Worm (Caenorhabditis elegans) whole organism, L3 larva: Measurements from ENCODE around the gene lgc-39.

Experiments used
- R02D3.7 ChIP-seq: fragments of 150-350 bp; optimal IDR thresholded peaks from 2 replicates; lab custom pipeline; 2014; ENCODE audit warnings: missing biosample characterization, missing genetic modification characterization
- aly-2 ChIP-seq: fragments of 150-350 bp; optimal IDR thresholded peaks from 2 replicates; lab custom pipeline; 2014; ENCODE audit warnings: missing biosample characterization, missing genetic modification characterization
- ama-1 ChIP-seq: fragments of 150-350 bp; optimal IDR thresholded peaks from 2 replicates; lab custom pipeline; 2018
- ceh-28 ChIP-seq: fragments of 150-350 bp; optimal IDR thresholded peaks from 2 replicates; lab custom pipeline; 2014; ENCODE audit warnings: missing biosample characterization, missing genetic modification reagents, missing genetic modification characterization
- ceh-82 ChIP-seq: fragments of 150-350 bp; optimal IDR thresholded peaks from 2 replicates; lab custom pipeline; 2014; ENCODE audit warnings: missing biosample characterization, missing genetic modification characterization
- ceh-9 ChIP-seq: sonication (generic microtip); optimal IDR thresholded peaks from 2 replicates; lab custom pipeline; 2018; ENCODE audit warnings: missing biosample characterization, missing genetic modification characterization
- elt-2 ChIP-seq: sonication (generic microtip); optimal IDR thresholded peaks from 2 replicates; lab custom pipeline; 2016; ENCODE audit warnings: missing genetic modification reagents, mild to moderate bottlenecking, missing genetic modification characterization, missing compliant biosample characterization
- elt-3 ChIP-seq, 3 experiments: fragments of 150-350 bp in 1 of 3; sonication (generic microtip) in 2 of 3; optimal IDR thresholded peaks; 2 replicates in 2 of 3; 4 replicates in 1 of 3; lab custom pipeline; 2014 to 2017; ENCODE audit warnings: missing biosample characterization in 3 of 3, missing genetic modification characterization in 3 of 3
- fkh-10 ChIP-seq: sonication (generic microtip); optimal IDR thresholded peaks from 2 replicates; lab custom pipeline; 2017; ENCODE audit warnings: missing biosample characterization, missing genetic modification reagents, missing genetic modification characterization
- fkh-2 ChIP-seq: fragments of 150-350 bp; optimal IDR thresholded peaks from 2 replicates; lab custom pipeline; 2014; ENCODE audit warnings: missing biosample characterization, missing genetic modification reagents, missing genetic modification characterization
- hmg-11 ChIP-seq: sonication (generic microtip); optimal IDR thresholded peaks from 2 replicates; lab custom pipeline; 2016; ENCODE audit warnings: missing genetic modification characterization, missing compliant biosample characterization
- lin-15B ChIP-seq: fragments of 150-350 bp; optimal IDR thresholded peaks from 2 replicates; lab custom pipeline; 2014; ENCODE audit warnings: missing biosample characterization, missing genetic modification characterization
- lin-39 ChIP-seq: fragments of 150-350 bp; optimal IDR thresholded peaks from 2 replicates; lab custom pipeline; 2018; ENCODE audit warnings: missing biosample characterization, missing genetic modification reagents, missing genetic modification characterization
- lsy-12 ChIP-seq: sonication (generic microtip); optimal IDR thresholded peaks from 2 replicates; lab custom pipeline; 2016; ENCODE audit warnings: mild to moderate bottlenecking, missing genetic modification characterization, missing compliant biosample characterization
- mdl-1 ChIP-seq: fragments of 150-350 bp; optimal IDR thresholded peaks from 2 replicates; lab custom pipeline; 2014; ENCODE audit warnings: missing biosample characterization, missing genetic modification characterization
- mml-1 ChIP-seq: fragments of 150-350 bp; sonication (generic microtip); optimal IDR thresholded peaks from 3 replicates; lab custom pipeline; 2014; ENCODE audit warnings: missing biosample characterization, missing genetic modification characterization
- nfya-1 ChIP-seq: sonication (generic microtip); optimal IDR thresholded peaks from 2 replicates; lab custom pipeline; 2017; ENCODE audit warnings: missing genetic modification characterization, mild to moderate bottlenecking, missing compliant biosample characterization, antibody characterized with exemption, moderate library complexity; ENCODE audit not compliant: insufficient read depth
- nhr-23 ChIP-seq: fragments of 150-350 bp; optimal IDR thresholded peaks from 2 replicates; lab custom pipeline; 2014; ENCODE audit warnings: missing biosample characterization, missing genetic modification reagents, missing genetic modification characterization
- nhr-237 ChIP-seq: fragments of 150-350 bp; optimal IDR thresholded peaks from 2 replicates; lab custom pipeline; 2014; ENCODE audit warnings: missing biosample characterization, missing genetic modification characterization
- nhr-28 ChIP-seq: fragments of 150-350 bp; optimal IDR thresholded peaks from 2 replicates; lab custom pipeline; 2014; ENCODE audit warnings: missing biosample characterization, missing genetic modification characterization
- nhr-67 ChIP-seq: fragments of 150-350 bp; optimal IDR thresholded peaks from 2 replicates; lab custom pipeline; 2014; ENCODE audit warnings: missing biosample characterization, missing genetic modification characterization
- pha-4 ChIP-seq: fragments of 150-350 bp; optimal IDR thresholded peaks from 2 replicates; lab custom pipeline; 2014; ENCODE audit warnings: missing biosample characterization, missing genetic modification reagents, missing genetic modification characterization
- pqm-1 ChIP-seq: fragments of 150-350 bp; optimal IDR thresholded peaks from 2 replicates; lab custom pipeline; 2017; ENCODE audit warnings: missing biosample characterization, missing genetic modification characterization, inconsistent platforms
- sea-2 ChIP-seq: fragments of 150-350 bp; sonication (generic microtip); optimal IDR thresholded peaks from 4 replicates; lab custom pipeline; 2014; ENCODE audit warnings: missing biosample characterization, missing genetic modification reagents, missing genetic modification characterization
- skn-1 ChIP-seq: fragments of 150-350 bp; optimal IDR thresholded peaks from 2 replicates; lab custom pipeline; 2014; ENCODE audit warnings: missing biosample characterization, missing genetic modification characterization
- snpc-4 ChIP-seq: fragments of 150-350 bp; optimal IDR thresholded peaks from 2 replicates; lab custom pipeline; 2014; ENCODE audit warnings: missing biosample characterization, missing genetic modification characterization
- unc-39 ChIP-seq: sonication (generic microtip); optimal IDR thresholded peaks from 4 replicates; lab custom pipeline; 2017; ENCODE audit warnings: missing biosample characterization, missing genetic modification characterization
- unc-62 ChIP-seq: fragments of 150-350 bp; sonication (generic microtip); optimal IDR thresholded peaks from 4 replicates; lab custom pipeline; 2014; ENCODE audit warnings: missing biosample characterization, missing genetic modification reagents, missing genetic modification characterization
- ztf-4 ChIP-seq: fragments of 150-350 bp; optimal IDR thresholded peaks from 2 replicates; lab custom pipeline; 2014; ENCODE audit warnings: missing biosample characterization, missing genetic modification characterization

lgc-39 gene

ce11 chrV:7153046-7153445 is 22.3 kb upstream of the lgc-39 start, which contains the start of gene fat-7:
TSS of gene fat-7 (minus strand) at chrV:7153146.
- no peak for TF ChIP-seq mml-1 (tag; lab: Kevin White, UChicago)
- no peak for TF ChIP-seq mdl-1 (tag; lab: Kevin White, UChicago)
- no peak for TF ChIP-seq sea-2 (GFP tag; lab: Kevin White, UChicago)
- TF ChIP-seq nhr-237 (tag; lab: Kevin White, UChicago) = no peak
- TF ChIP-seq ceh-9 (tag; lab: Kevin White, UChicago) = no peak
- no peak for TF ChIP-seq aly-2
- TF ChIP-seq pha-4 (tag; lab: Kevin White, UChicago) = no peak
- TF ChIP-seq fkh-10 (GFP tag; lab: Kevin White, UChicago) = no peak

- TF ChIP-seq mdl-1 (tag; lab: Kevin White, UChicago) (no peak), lsy-12 (tag; lab: Kevin White, UChicago) (no peak), nhr-237 (tag; lab: Kevin White, UChicago) (no peak), nfya-1 (tag; lab: Kevin White, UChicago) (no peak), unc-62 (no peak), sea-2 (GFP tag; lab: Kevin White, UChicago) (no peak), fkh-10 (GFP tag; lab: Kevin White, UChicago) (no peak), elt-2 (tag; lab: Kevin White, UChicago) (no peak), pqm-1 (tag; lab: Kevin White, UChicago) (no peak), elt-3 (tag; optimal IDR thresholded peaks at IDR 0.05; lab: Kevin White, UChicago) (no peak), ceh-28 (tag; lab: Kevin White, UChicago) (no peak)
These were observed 19.2 kb upstream of the lgc-39 start, which contains the start of gene F10D2.10 for ce11 chrV:7156079-7156478. TSS of gene F10D2.10 (minus strand) at chrV:7156179.

- TF ChIP-seq skn-1 (tag; lab: Kevin White, UChicago) (peak; percentile 38), ceh-82 (tag; lab: Kevin White, UChicago) (no peak), nhr-67 (tag; lab: Kevin White, UChicago) (no peak), unc-39 (tag; lab: Kevin White, UChicago) (no peak), pqm-1 (tag; lab: Kevin White, UChicago) (peak; percentile 69), lin-39 (no peak), ztf-4 (tag; lab: Kevin White, UChicago) (no peak), elt-2 (tag; lab: Kevin White, UChicago) (peak; percentile 61)
These were observed 18.2 kb upstream of the lgc-39 start, which contains the start of gene ugt-39 for ce11 chrV:7157089-7157488. TSS of gene ugt-39 (plus strand) at chrV:7157142.

DNA sequence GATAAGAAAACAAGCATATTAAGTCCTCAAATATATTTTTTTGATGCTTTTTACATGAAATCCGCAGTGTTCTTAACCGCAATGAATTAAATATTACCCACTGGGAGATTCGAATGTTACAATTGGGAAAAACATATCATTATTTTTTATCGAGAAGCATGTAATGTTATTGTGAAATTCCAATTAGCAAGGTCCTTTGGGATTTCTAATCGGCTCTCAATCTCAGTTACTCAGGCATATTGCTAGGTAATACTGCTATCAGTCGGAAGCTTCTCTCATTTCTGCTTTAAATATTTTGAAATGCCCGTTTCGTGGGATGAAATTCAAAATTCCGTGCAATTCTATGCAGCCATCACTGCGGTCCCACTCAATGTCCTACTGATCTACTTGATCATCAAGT is 15.9 kb upstream of the lgc-39 start, which contains the start of gene str-204:
TSS of gene str-204 (plus strand) at position 301 of the 400 bp plus-strand sequence.
- TF ChIP-seq unc-39 (tag; lab: Kevin White, UChicago) = no peak
- TF ChIP-seq snpc-4 (tag; lab: Kevin White, UChicago) = no peak
- TF ChIP-seq nhr-28 (tag; lab: Kevin White, UChicago) = no peak
- no peak for TF ChIP-seq R02D3.7
- no peak for TF ChIP-seq lsy-12 (tag; lab: Kevin White, UChicago)

- TF ChIP-seq lsy-12 (tag; lab: Kevin White, UChicago) (no peak), nhr-23 (tag; lab: Kevin White, UChicago) (no peak), hmg-11 (tag; lab: Kevin White, UChicago) (no peak), lin-39 (no peak), fkh-10 (GFP tag; lab: Kevin White, UChicago) (no peak), pqm-1 (tag; lab: Kevin White, UChicago) (no peak), elt-2 (tag; lab: Kevin White, UChicago) (peak; percentile 15), ceh-82 (tag; lab: Kevin White, UChicago) (no peak)
These were observed 11.7 kb upstream of the lgc-39 start, which contains the start of gene ugt-41 for ce11 chrV:7163477-7164114. TSS of gene ugt-41 (minus strand) at chrV:7163595.

DNA sequence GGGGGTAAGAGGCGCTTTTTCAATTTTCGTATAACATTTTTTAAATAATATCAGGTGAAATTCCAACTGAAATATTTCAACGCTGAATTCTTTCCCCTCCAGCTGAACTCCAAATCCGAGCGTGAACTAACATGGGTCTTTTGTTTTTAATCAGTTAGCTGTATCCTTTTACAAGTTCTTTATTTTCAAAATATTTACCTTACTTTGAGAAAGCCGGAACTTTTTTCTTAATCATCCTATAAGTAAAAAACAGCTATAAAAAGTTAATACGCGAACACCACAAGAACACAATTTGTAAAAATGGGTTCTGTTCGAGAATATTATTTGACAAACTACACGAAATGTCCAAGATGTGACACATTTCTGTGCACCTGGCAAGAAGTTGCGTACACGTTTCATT is 11.1 kb upstream of the lgc-39 start, which contains the start of gene srh-83:
TSS of gene srh-83 (plus strand) at position 301 of the 400 bp plus-strand sequence.
- TF ChIP-seq pqm-1 (tag; lab: Kevin White, UChicago) (no peak), ama-1 (lab: Kevin White, UChicago) (no peak), lin-15B (no peak), fkh-2 (tag; lab: Kevin White, UChicago) (no peak)
- TF ChIP-seq, all 47 proteins: peak for 0
